Fruit fly (Drosophila melanogaster) Kc167 (cell line): ENCODE measurements around the gene CG15739.

Experiments
- Myc ChIP-seq: fragments of >200 bp; optimal IDR thresholded peaks from 2 replicates; lab custom pipeline; 2017; ENCODE audit warnings: missing external identifiers
- Sin3A ChIP-seq: fragments of >200 bp; optimal IDR thresholded peaks from 2 replicates; lab custom pipeline; 2018; ENCODE audit warnings: missing external identifiers
- h ChIP-seq: fragments of >200 bp; optimal IDR thresholded peaks from 3 replicates; lab custom pipeline; 2018; ENCODE audit warnings: missing external identifiers
- insv ChIP-seq: fragments of >200 bp; optimal IDR thresholded peaks from 3 replicates; lab custom pipeline; 2018; ENCODE audit warnings: missing external identifiers
- psq ChIP-seq: fragments of >200 bp; optimal IDR thresholded peaks from 2 replicates; lab custom pipeline; 2017; ENCODE audit warnings: missing external identifiers
- ttk ChIP-seq: sonication (Bioruptor generic); optimal IDR thresholded peaks from 2 replicates; lab custom pipeline; 2017; ENCODE audit warnings: missing external identifiers

DNA sequence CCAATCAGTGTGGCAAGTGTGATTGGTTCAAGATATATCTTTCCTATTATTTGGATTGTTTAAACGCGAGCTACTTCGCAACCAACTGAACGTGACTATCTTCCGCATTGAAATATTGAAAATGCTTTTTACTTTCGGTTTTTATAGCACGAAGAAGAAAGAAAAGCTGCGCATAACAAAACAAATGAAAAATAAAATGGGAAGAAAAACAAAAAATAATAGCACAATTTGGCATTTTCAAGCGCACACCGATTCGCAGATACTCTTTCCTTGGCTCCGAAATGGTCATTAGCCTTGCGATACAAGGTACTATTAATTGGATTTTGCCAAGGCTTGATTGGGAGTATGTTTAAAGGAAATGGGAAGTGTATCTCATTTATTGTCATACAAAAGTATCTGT is 51.4 kb downstream of the CG15739 start, which contains the start of gene Sclp:
- TF ChIP-seq insv (lab: Kevin White, UChicago), result no peak
- TF ChIP-seq h, result no peak
- TF ChIP-seq psq (lab: Kevin White, UChicago), result no peak
- no peak for TF ChIP-seq ttk (lab: Kevin White, UChicago)
- no peak for TF ChIP-seq Sin3A (lab: Kevin White, UChicago)
- no peak for TF ChIP-seq Myc (lab: Kevin White, UChicago)
